Worm (Caenorhabditis elegans) whole organism, L4 larva: ENCODE measurements around the gene clc-22.

ENCODE experiments used
- F26F4.8 ChIP-seq: fragments of 200-800 bp; sonication (Bioruptor generic); conservative IDR thresholded peaks from 2 replicates; pipeline ENCODE4 v1.3.6; 2022; ENCODE audit warnings: missing genetic modification characterization, missing compliant biosample characterization
- Y105C5A.15 ChIP-seq: fragments of 200-800 bp; sonication (Bioruptor generic); IDR thresholded peaks from 2 replicates; pipeline ENCODE4 v1.3.6; 2022; ENCODE audit warnings: missing genetic modification characterization, missing compliant biosample characterization
- ZK337.2 ChIP-seq: fragments of 200-800 bp; sonication (Bioruptor generic); IDR thresholded peaks from 2 replicates; pipeline ENCODE4 v1.3.6; 2022; ENCODE audit warnings: missing genetic modification reagents, missing genetic modification characterization, missing compliant biosample characterization
- aha-1 ChIP-seq: fragments of 150-350 bp; peaks from one replicate; lab custom pipeline; 2014; ENCODE audit warnings: missing biosample characterization, missing genetic modification characterization
- ama-1 ChIP-seq: fragments of 150-350 bp; optimal IDR thresholded peaks from 2 replicates; lab custom pipeline; 2014; ENCODE audit warnings: inconsistent platforms, mixed read lengths
- arid-1 ChIP-seq: fragments of 200-800 bp; sonication (Bioruptor generic); conservative IDR thresholded peaks from 2 replicates; pipeline ENCODE4 v1.3.6; 2022; ENCODE audit warnings: missing genetic modification reagents, missing genetic modification characterization, missing compliant biosample characterization
- ceh-20 ChIP-seq: fragments of 200-800 bp; sonication (Bioruptor generic); IDR thresholded peaks from 2 replicates; pipeline ENCODE4 v1.3.6; 2022; ENCODE audit warnings: missing genetic modification reagents, missing genetic modification characterization, missing compliant biosample characterization
- ceh-32 ChIP-seq: sonication (generic microtip); optimal IDR thresholded peaks from 2 replicates; lab custom pipeline; 2016; ENCODE audit warnings: mild to moderate bottlenecking, missing genetic modification characterization, missing compliant biosample characterization; ENCODE audit not compliant: poor library complexity
- ceh-44 ChIP-seq: fragments of 200-800 bp; sonication (Bioruptor generic); IDR thresholded peaks from 2 replicates; pipeline ENCODE4 v1.3.6; 2022; ENCODE audit warnings: missing genetic modification reagents, missing genetic modification characterization, missing compliant biosample characterization
- cey-2 ChIP-seq: sonication (generic microtip); optimal IDR thresholded peaks from 3 replicates; lab custom pipeline; 2017; ENCODE audit warnings: missing genetic modification characterization, mild to moderate bottlenecking, missing compliant biosample characterization, antibody characterized with exemption, borderline replicate concordance; ENCODE audit not compliant: insufficient read depth
- daf-16 ChIP-seq, 3 experiments: sonication (generic microtip); optimal IDR thresholded peaks; 2 replicates each; lab custom pipeline; 2016 to 2017; ENCODE audit warnings: missing genetic modification characterization in 3 of 3, missing genetic modification reagents in 3 of 3, mild to moderate bottlenecking in 2 of 3, missing compliant biosample characterization in 2 of 3, missing biosample characterization in 1 of 3, moderate library complexity in 1 of 3
- daf-19 ChIP-seq: fragments of 200-800 bp; sonication (Bioruptor generic); conservative IDR thresholded peaks from 2 replicates; pipeline ENCODE4 v1.3.6; 2022; ENCODE audit warnings: missing genetic modification characterization, missing compliant biosample characterization
- dmd-6 ChIP-seq: fragments of 200-800 bp; sonication (Bioruptor generic); IDR thresholded peaks from 2 replicates; pipeline ENCODE4 v1.3.6; 2022; ENCODE audit warnings: missing genetic modification reagents, missing genetic modification characterization, missing compliant biosample characterization
- dpl-1 ChIP-seq: fragments of 150-350 bp; optimal IDR thresholded peaks from 2 replicates; lab custom pipeline; 2014; ENCODE audit warnings: missing biosample characterization, missing genetic modification reagents, missing genetic modification characterization
- dve-1 ChIP-seq: sonication (generic microtip); optimal IDR thresholded peaks from 2 replicates; lab custom pipeline; 2017; ENCODE audit warnings: antibody characterized with exemption, mild to moderate bottlenecking, missing genetic modification characterization, missing compliant biosample characterization; ENCODE audit not compliant: insufficient read depth
- hlh-11 ChIP-seq: fragments of 200-800 bp; sonication (Bioruptor generic); optimal IDR thresholded peaks from 2 replicates; lab custom pipeline; 2018; ENCODE audit warnings: mild to moderate bottlenecking, missing genetic modification characterization, missing compliant biosample characterization
- lin-15B ChIP-seq: fragments of 150-350 bp; sonication (generic microtip); optimal IDR thresholded peaks from 3 replicates; lab custom pipeline; 2014; ENCODE audit warnings: missing biosample characterization, missing genetic modification characterization
- lin-38 ChIP-seq: fragments of 200-800 bp; sonication (Bioruptor generic); IDR thresholded peaks from 2 replicates; pipeline ENCODE4 v1.3.6; 2022; ENCODE audit warnings: missing genetic modification reagents, missing genetic modification characterization, missing compliant biosample characterization
- lsy-2 ChIP-seq, 2 experiments: fragments of 150-350 bp in 1 of 2; sonication (generic microtip) in 1 of 2; optimal IDR thresholded peaks; 2 replicates each; lab custom pipeline; 2014 to 2017; ENCODE audit warnings: missing biosample characterization in 2 of 2, missing genetic modification characterization in 2 of 2
- madf-9 ChIP-seq: fragments of 200-800 bp; sonication (Bioruptor generic); conservative IDR thresholded peaks from 2 replicates; pipeline ENCODE4 v1.3.6; 2022; ENCODE audit warnings: missing genetic modification reagents, missing genetic modification characterization, missing compliant biosample characterization
- mep-1 ChIP-seq: fragments of 150-350 bp; sonication (generic microtip); optimal IDR thresholded peaks from 3 replicates; lab custom pipeline; 2014; ENCODE audit warnings: missing biosample characterization, missing genetic modification characterization
- nhr-10 ChIP-seq: fragments of 150-350 bp; optimal IDR thresholded peaks from 2 replicates; lab custom pipeline; 2014; ENCODE audit warnings: missing biosample characterization, missing genetic modification characterization
- nhr-11 ChIP-seq: fragments of 150-350 bp; optimal IDR thresholded peaks from 2 replicates; lab custom pipeline; 2014; ENCODE audit warnings: missing biosample characterization, missing genetic modification characterization
- nhr-237 ChIP-seq: sonication (generic microtip); optimal IDR thresholded peaks from 2 replicates; lab custom pipeline; 2017; ENCODE audit warnings: missing biosample characterization, missing genetic modification characterization
- nhr-25 ChIP-seq: sonication (generic microtip); optimal IDR thresholded peaks from 2 replicates; lab custom pipeline; 2017; ENCODE audit warnings: missing genetic modification characterization, mild to moderate bottlenecking, missing compliant biosample characterization, antibody characterized with exemption, moderate library complexity, borderline replicate concordance; ENCODE audit not compliant: insufficient read depth
- nhr-28 ChIP-seq: fragments of 150-350 bp; optimal IDR thresholded peaks from 2 replicates; lab custom pipeline; 2014; ENCODE audit warnings: missing biosample characterization, missing genetic modification characterization
- nhr-42 ChIP-seq: fragments of 200-800 bp; sonication (Bioruptor generic); IDR thresholded peaks from 2 replicates; pipeline ENCODE4 v1.3.6; 2022; ENCODE audit warnings: missing genetic modification characterization, missing compliant biosample characterization
- nhr-6 ChIP-seq: fragments of 150-350 bp; optimal IDR thresholded peaks from 2 replicates; lab custom pipeline; 2014; ENCODE audit warnings: missing biosample characterization, missing genetic modification characterization
- nhr-77 ChIP-seq: fragments of 150-350 bp; optimal IDR thresholded peaks from 2 replicates; lab custom pipeline; 2014; ENCODE audit warnings: missing biosample characterization, missing genetic modification characterization
- php-3 ChIP-seq: fragments of 200-800 bp; sonication (Bioruptor generic); IDR thresholded peaks from 2 replicates; pipeline ENCODE4 v1.3.6; 2022; ENCODE audit warnings: missing genetic modification reagents, missing genetic modification characterization, missing compliant biosample characterization
- pqm-1 ChIP-seq: sonication (generic microtip); optimal IDR thresholded peaks from 2 replicates; lab custom pipeline; 2017; ENCODE audit warnings: missing biosample characterization, missing genetic modification characterization
- spr-1 ChIP-seq: sonication (generic microtip); optimal IDR thresholded peaks from 2 replicates; lab custom pipeline; 2016; ENCODE audit warnings: mild to moderate bottlenecking, missing genetic modification characterization, missing compliant biosample characterization
- tra-1 ChIP-seq: fragments of 200-800 bp; sonication (Bioruptor generic); IDR thresholded peaks from 2 replicates; pipeline ENCODE4 v1.3.6; 2022; ENCODE audit warnings: missing genetic modification reagents, missing genetic modification characterization, missing compliant biosample characterization
- unc-130 ChIP-seq: sonication (generic microtip); optimal IDR thresholded peaks from 2 replicates; lab custom pipeline; 2016; ENCODE audit warnings: missing genetic modification reagents, missing genetic modification characterization, missing compliant biosample characterization
- unc-39 ChIP-seq: sonication (generic microtip); optimal IDR thresholded peaks from 2 replicates; lab custom pipeline; 2017; ENCODE audit warnings: missing biosample characterization, missing genetic modification characterization
- unc-62 ChIP-seq, 3 experiments: fragments of 150-350 bp in 1 of 3; sonication (generic microtip); optimal IDR thresholded peaks in 2 of 3; peaks in 1 of 3; 1 replicate in 1 of 3; 2 replicates in 2 of 3; lab custom pipeline; 2014 to 2017; ENCODE audit warnings: missing biosample characterization in 3 of 3, missing genetic modification characterization in 3 of 3, missing genetic modification reagents in 3 of 3, missing genotype in 1 of 3
- ztf-11 ChIP-seq: fragments of 150-350 bp; optimal IDR thresholded peaks from 2 replicates; lab custom pipeline; 2014; ENCODE audit warnings: missing biosample characterization, missing genetic modification characterization

Gene clc-22

DNA sequence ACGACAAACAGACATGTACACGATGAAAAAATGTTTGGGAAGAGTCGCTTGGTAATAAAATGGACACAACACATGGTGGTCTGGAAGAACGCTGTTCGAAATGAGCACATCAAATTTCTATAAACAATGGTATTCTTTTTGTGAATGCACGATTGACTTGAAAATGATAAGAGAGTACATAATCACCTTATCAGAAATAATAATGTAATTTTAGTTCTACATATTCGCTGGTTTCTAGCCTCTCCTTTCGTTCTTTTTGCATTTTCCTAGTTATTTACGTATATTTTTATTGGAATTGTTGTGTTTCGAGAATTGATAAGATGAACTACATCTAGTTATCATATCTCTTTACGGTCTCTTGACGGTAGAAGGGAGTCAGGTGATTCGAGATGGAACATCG lies 41.9 kb downstream of the clc-22 start (continued):
- TF ChIP-seq nhr-42 (GFP tag; lab: Robert Waterston, UW) (no peak), arid-1 (no peak), Y105C5A.15 (GFP tag; lab: Robert Waterston, UW) (no peak), cey-2 (no peak), lin-38 (GFP tag; lab: Robert Waterston, UW) (no peak), nhr-6 (tag; lab: Kevin White, UChicago) (peak; percentile 24), madf-9 (GFP tag; lab: Robert Waterston, UW) (no peak), unc-130 (GFP tag; lab: Kevin White, UChicago) (no peak), lin-15B (no peak), nhr-10 (tag; lab: Kevin White, UChicago) (no peak), ztf-11 (no peak), F26F4.8 (GFP tag; lab: Robert Waterston, UW) (no peak), ZK337.2 (no peak)

DNA sequence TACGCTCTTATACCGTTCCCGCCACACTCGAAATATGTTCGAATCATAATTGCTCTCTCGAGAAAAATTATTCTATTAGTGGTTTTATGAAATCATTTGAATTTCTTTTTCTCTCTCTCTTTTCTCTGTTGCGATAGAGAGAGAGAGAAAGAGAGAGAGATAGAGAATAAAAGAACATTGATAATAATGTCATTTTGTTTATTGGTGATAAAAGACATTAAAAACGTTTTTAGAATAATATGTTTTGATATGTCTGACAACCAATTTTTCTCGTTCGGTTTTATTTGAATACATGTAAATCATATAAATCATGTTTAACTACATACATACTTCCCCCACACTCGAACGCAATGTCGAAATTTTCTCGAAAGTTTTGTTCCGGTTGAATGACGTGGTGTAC lies 42.9 kb downstream of the clc-22 start:
- TF ChIP-seq tra-1 (GFP tag; lab: Robert Waterston, UW) = no peak
- peak in 1 of 2 experiments; percentile 47 for TF ChIP-seq lsy-2 (tag; optimal IDR thresholded peaks at IDR 0.05; lab: Kevin White, UChicago)
- TF ChIP-seq arid-1 = no peak
- TF ChIP-seq pqm-1 (tag; lab: Kevin White, UChicago) = peak; percentile 22
- no peak for TF ChIP-seq ama-1 (lab: Kevin White, UChicago)
- TF ChIP-seq ceh-32 (tag; lab: Kevin White, UChicago) = no peak
- TF ChIP-seq daf-16 (GFP tag; optimal IDR thresholded peaks at IDR 0.05; lab: Kevin White, UChicago) = no peak
- peak; percentile 89 for TF ChIP-seq daf-16 (tag; optimal IDR thresholded peaks at IDR 0.05; lab: Kevin White, UChicago)
- TF ChIP-seq dve-1 (tag; lab: Kevin White, UChicago) = peak; percentile 77
- TF ChIP-seq ceh-20 (GFP tag; lab: Robert Waterston, UW) = peak; percentile 66
- peak; percentile 49 for TF ChIP-seq mep-1
- TF ChIP-seq ceh-44 (GFP tag; lab: Robert Waterston, UW) = no peak
- no peak for TF ChIP-seq ZK337.2
- TF ChIP-seq daf-19 (GFP tag; lab: Robert Waterston, UW) = no peak
- peak; percentile 45 for TF ChIP-seq nhr-28 (tag; lab: Kevin White, UChicago)
- TF ChIP-seq php-3 (GFP tag; lab: Robert Waterston, UW) = peak; percentile 91
- TF ChIP-seq dmd-6 = peak; percentile 28; the same call in 1 of the 2 replicates
- no peak for TF ChIP-seq dpl-1
- no peak for TF ChIP-seq unc-39 (tag; lab: Kevin White, UChicago)
- TF ChIP-seq hlh-11 (tag; lab: Kevin White, UChicago) = peak; percentile 26
- no peak for TF ChIP-seq nhr-237 (tag; lab: Kevin White, UChicago)

- no peak for TF ChIP-seq spr-1 (tag; lab: Kevin White, UChicago)
- peak; percentile 61 for TF ChIP-seq dve-1 (tag; lab: Kevin White, UChicago)
- TF ChIP-seq nhr-77 (tag; lab: Kevin White, UChicago) = peak; percentile 30
- TF ChIP-seq aha-1 (tag; lab: Kevin White, UChicago) = peak; percentile 45
- TF ChIP-seq unc-62 (GFP tag; optimal IDR thresholded peaks at IDR 0.05 in 1 of 2; lab: Kevin White, UChicago) = peak in 1 of 2 experiments; percentile 60
- TF ChIP-seq unc-62 (tag; optimal IDR thresholded peaks at IDR 0.05; lab: Kevin White, UChicago) = no peak
- TF ChIP-seq lin-15B = no peak
- TF ChIP-seq nhr-11 (tag; lab: Kevin White, UChicago) = peak; percentile 49
- peak; percentile 73 for TF ChIP-seq nhr-28 (tag; lab: Kevin White, UChicago)
- TF ChIP-seq nhr-25 = peak; percentile 49
- no peak for TF ChIP-seq daf-16 (GFP tag; optimal IDR thresholded peaks at IDR 0.05; lab: Kevin White, UChicago)
- TF ChIP-seq daf-16 (tag; optimal IDR thresholded peaks at IDR 0.05; lab: Kevin White, UChicago) = peak; percentile 72
These were observed 43.5 kb downstream of the clc-22 start for ce11 chrII:3952368-3952767.
